Worm (Caenorhabditis elegans) whole organism, dauer: Measurements from ENCODE around the gene T25B9.4.
"Not testable (repeated sequence)": the region's sequence is repeated elsewhere in the genome, so short reads cannot be mapped to it uniquely, and the experiment has no call there.

ENCODE experiments used
- unc-62 ChIP-seq: sonication (generic microtip); optimal IDR thresholded peaks from 2 replicates; lab custom pipeline; 2017; ENCODE audit warnings: missing biosample characterization, missing genetic modification reagents, missing genetic modification characterization

The T25B9.4 gene

ce11 chrIV:10771296-10771695 lies 13.8 kb upstream of the T25B9.4 start:
- no peak for TF ChIP-seq unc-62

- TF ChIP-seq unc-62 = no peak
Observed at ce11 chrIV:10769353-10769752, 11.8 kb upstream of the T25B9.4 start, which contains the start of gene T25B9.9. Gene T25B9.9, plus strand, starts transcription at chrIV:10769653.

ce11 chrIV:10768146-10768636 lies 10.7 kb upstream of the T25B9.4 start, which contains the start of gene T25B9.8:
Gene T25B9.8, minus strand, starts transcription at chrIV:10768196.
- TF ChIP-seq unc-62 = no peak

- TF ChIP-seq unc-62 = no peak
Observed at ce11 chrIV:10766071-10766470, 8.6 kb upstream of the T25B9.4 start.

ce11 chrIV:10765053-10765452 lies 7.5 kb upstream of the T25B9.4 start, which contains the start of gene T25B9.12:
Gene T25B9.12, plus strand, starts transcription at chrIV:10765353.
- TF ChIP-seq unc-62 = no peak

- no peak for TF ChIP-seq unc-62
Observed at ce11 chrIV:10764206-10764605, 6.7 kb upstream of the T25B9.4 start, which contains the start of gene T25B9.11. Gene T25B9.11, plus strand, starts transcription at chrIV:10764506.

- no peak for TF ChIP-seq unc-62
Observed at ce11 chrIV:10761344-10761743, 3.8 kb upstream of the T25B9.4 start, which contains the start of gene ugt-54. Gene ugt-54, plus strand, starts transcription at chrIV:10761698.

ce11 chrIV:10754685-10755084 lies 2.8 kb downstream of the T25B9.4 start, which contains the start of gene T25B9.5:
Gene T25B9.5, minus strand, starts transcription at chrIV:10754785.
- no peak for TF ChIP-seq unc-62

ce11 chrIV:10751740-10752139 lies 5.8 kb downstream of the T25B9.4 start, which contains the start of gene T25B9.2:
Gene T25B9.2, minus strand, starts transcription at chrIV:10751840.
- not testable (repeated sequence) for TF ChIP-seq unc-62

ce11 chrIV:10750041-10750440 lies 7.5 kb downstream of the T25B9.4 start, which contains the start of gene T25B9.1:
Gene T25B9.1, minus strand, starts transcription at chrIV:10750141.
- no peak for TF ChIP-seq unc-62

ce11 chrIV:10745332-10745731 lies 12.2 kb downstream of the T25B9.4 start:
- no peak for TF ChIP-seq unc-62

- no peak for TF ChIP-seq unc-62
Observed at ce11 chrIV:10744475-10744874, 13.0 kb downstream of the T25B9.4 start, which contains the start of gene T25B9.3. Gene T25B9.3, plus strand, starts transcription at chrIV:10744775.

ce11 chrIV:10738328-10738727 lies 19.2 kb downstream of the T25B9.4 start, which contains the start of gene ssp-34:
Gene ssp-34, minus strand, starts transcription at chrIV:10738602.
- TF ChIP-seq unc-62 = no peak

- TF ChIP-seq unc-62 = no peak
Observed at ce11 chrIV:10737011-10737553, 20.4 kb downstream of the T25B9.4 start, which contains the start of gene grl-21. Gene grl-21, plus strand, starts transcription at chrIV:10737474.

- no peak for TF ChIP-seq unc-62
Observed at ce11 chrIV:10734527-10735436, 22.7 kb downstream of the T25B9.4 start, which contains the start of the genes orc-5 and cyb-1. Gene orc-5, minus strand, starts transcription at chrIV:10734588. Gene cyb-1, plus strand, starts transcription at chrIV:10735216.

- no peak for TF ChIP-seq unc-62
Observed at ce11 chrIV:10727734-10728133, 29.8 kb downstream of the T25B9.4 start, which contains the start of gene ZC168.2. Gene ZC168.2, plus strand, starts transcription at chrIV:10728034.

ce11 chrIV:10718865-10719264 lies 38.7 kb downstream of the T25B9.4 start:
- TF ChIP-seq unc-62 = no peak
